Fruit fly (Drosophila melanogaster): Measurements from ENCODE around the gene CG9921.

The CG9921 gene

dm6 chrX:16332615-16333288, 648 bp downstream of the CG9921 start:
- TF ChIP-seq ttk (optimal IDR thresholded peaks at IDR 0.05) (no peak), insv (optimal IDR thresholded peaks at IDR 0.05) (no peak), h (optimal IDR thresholded peaks at IDR 0.05) (no peak), Myc (optimal IDR thresholded peaks at IDR 0.05) (no peak), Sin3A (optimal IDR thresholded peaks at IDR 0.05) (no peak), psq (optimal IDR thresholded peaks at IDR 0.05) (no peak)

DNA sequence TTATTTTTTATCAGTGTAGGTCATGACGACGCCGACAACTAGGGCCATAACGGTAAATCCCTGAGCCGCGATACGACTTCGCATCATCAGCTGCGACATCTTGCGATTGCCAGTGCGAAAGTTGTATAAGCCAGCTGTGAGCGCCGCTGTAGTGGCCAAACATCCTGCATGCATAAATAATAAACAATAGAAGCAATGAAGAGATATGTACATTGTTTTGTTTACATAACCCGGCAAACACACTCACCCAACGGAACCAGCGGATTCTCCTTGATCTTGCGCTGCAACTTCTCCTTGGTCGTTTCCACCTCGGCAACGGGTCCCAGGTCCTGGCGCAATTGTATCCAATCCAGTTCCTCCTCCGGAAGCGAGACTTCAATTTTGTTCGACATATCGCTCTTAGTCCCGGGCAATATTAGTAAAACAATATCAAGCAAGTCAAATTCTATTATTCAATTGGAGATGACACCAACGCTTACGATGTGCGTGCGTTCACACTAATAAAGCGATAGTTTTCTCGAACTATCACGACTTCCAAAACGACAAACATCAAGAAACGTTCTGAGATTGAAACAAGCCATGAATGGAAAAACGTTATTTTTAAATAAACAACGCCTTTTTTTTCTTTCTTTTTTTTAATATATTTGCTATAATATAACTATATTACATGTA, 1.7 kb downstream of the CG9921 start:
- no peak for TF ChIP-seq Myc (optimal IDR thresholded peaks at IDR 0.05)

dm6 chrX:16330659-16331058, 2.7 kb downstream of the CG9921 start, which contains the start of gene CG9919:
Gene CG9919, minus strand, starts transcription at chrX:16330759.
- TF ChIP-seq Sin3A (optimal IDR thresholded peaks at IDR 0.05) (no peak), psq (optimal IDR thresholded peaks at IDR 0.05) (no peak), insv (optimal IDR thresholded peaks at IDR 0.05) (no peak), Myc (optimal IDR thresholded peaks at IDR 0.05) (no peak), h (optimal IDR thresholded peaks at IDR 0.05) (no peak), ttk (optimal IDR thresholded peaks at IDR 0.05) (no peak)

- TF ChIP-seq insv (optimal IDR thresholded peaks at IDR 0.05), result no peak
These were observed 7.9 kb downstream of the CG9921 start, which contains the start of gene CalpC for dm6 chrX:16325472-16325871. Gene CalpC, plus strand, starts transcription at chrX:16325763.

DNA sequence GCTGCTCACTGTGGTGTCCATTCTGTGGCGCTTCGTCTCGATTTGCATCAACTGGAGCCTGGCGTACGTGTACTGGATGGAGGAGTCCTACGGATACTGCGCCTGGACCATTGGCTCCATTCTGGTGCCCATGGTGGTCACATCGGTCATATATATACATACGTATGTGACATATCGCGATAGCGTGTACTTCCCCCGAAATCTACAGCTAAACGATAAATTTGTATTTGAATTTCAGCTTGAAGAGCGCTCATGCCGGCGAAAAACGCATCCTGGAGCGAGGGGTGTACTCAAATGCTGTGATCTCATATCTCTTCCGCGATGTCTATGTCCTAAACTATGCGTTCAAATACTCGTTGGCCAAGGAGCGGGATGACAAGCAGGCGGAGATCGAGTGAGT, 9.9 kb downstream of the CG9921 start:
- TF ChIP-seq Sin3A (optimal IDR thresholded peaks at IDR 0.05), result no peak
- no peak for TF ChIP-seq psq (optimal IDR thresholded peaks at IDR 0.05)
- TF ChIP-seq Myc (optimal IDR thresholded peaks at IDR 0.05), result no peak
- TF ChIP-seq h (optimal IDR thresholded peaks at IDR 0.05), result no peak
- no peak for TF ChIP-seq insv (optimal IDR thresholded peaks at IDR 0.05)

dm6 chrX:16323063-16323462, 10.3 kb downstream of the CG9921 start, which contains the start of the genes CG9917 and CG32579:
Gene CG9917, minus strand, starts transcription at chrX:16323231.
Gene CG32579, plus strand, starts transcription at chrX:16323286.
- TF ChIP-seq ttk (optimal IDR thresholded peaks at IDR 0.05) (no peak), Myc (optimal IDR thresholded peaks at IDR 0.05) (no peak), Sin3A (optimal IDR thresholded peaks at IDR 0.05) (no peak), psq (optimal IDR thresholded peaks at IDR 0.05) (no peak), h (optimal IDR thresholded peaks at IDR 0.05) (no peak), insv (optimal IDR thresholded peaks at IDR 0.05) (no peak)

dm6 chrX:16321037-16321436, 12.4 kb downstream of the CG9921 start:
- no peak for TF ChIP-seq Sin3A (optimal IDR thresholded peaks at IDR 0.05)
- no peak for TF ChIP-seq psq (optimal IDR thresholded peaks at IDR 0.05)
- TF ChIP-seq h (optimal IDR thresholded peaks at IDR 0.05), result no peak
- TF ChIP-seq ttk (optimal IDR thresholded peaks at IDR 0.05), result no peak
- TF ChIP-seq Myc (optimal IDR thresholded peaks at IDR 0.05), result no peak
- TF ChIP-seq insv (optimal IDR thresholded peaks at IDR 0.05), result no peak

DNA sequence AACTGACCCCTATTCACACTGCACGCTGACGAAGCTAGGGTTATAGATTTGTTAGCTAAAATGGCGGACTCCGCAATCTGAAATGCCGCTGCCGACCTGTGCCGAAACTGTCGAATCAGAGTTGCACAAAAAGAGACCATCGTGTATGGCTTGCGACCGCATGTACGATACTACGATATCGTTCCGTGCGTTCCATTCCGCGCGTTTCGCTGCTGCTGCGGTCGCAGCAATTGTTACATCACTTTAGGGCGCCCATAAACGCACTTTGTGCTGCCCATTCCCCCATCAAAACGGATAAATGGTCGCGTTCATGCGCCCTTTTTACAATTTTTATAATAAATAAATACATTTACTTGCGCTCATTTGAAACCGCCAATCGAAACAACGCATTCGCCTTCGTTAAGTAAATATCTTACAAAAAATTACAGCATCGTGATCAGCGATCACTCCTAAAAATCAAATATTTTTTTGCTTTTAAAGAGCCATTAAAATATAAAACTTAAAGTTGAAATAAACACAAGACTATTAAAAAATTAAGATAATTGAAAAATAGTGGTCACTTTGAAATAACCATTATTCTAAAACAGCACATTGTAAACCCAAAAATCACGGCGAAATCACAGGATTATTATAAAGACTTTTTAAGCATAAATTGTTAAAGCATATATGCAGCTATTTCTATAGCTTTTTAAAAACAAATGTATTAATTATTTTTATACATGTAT, 13.0 kb downstream of the CG9921 start, which contains the start of gene Cyp1:
Gene Cyp1, minus strand, starts transcription at position 174 of the 725 bp plus-strand sequence.
- TF ChIP-seq psq (optimal IDR thresholded peaks at IDR 0.05) (no peak), Myc (optimal IDR thresholded peaks at IDR 0.05) (no peak), h (optimal IDR thresholded peaks at IDR 0.05) (no peak), Sin3A (optimal IDR thresholded peaks at IDR 0.05) (no peak), insv (optimal IDR thresholded peaks at IDR 0.05) (no peak), ttk (optimal IDR thresholded peaks at IDR 0.05) (no peak)

- TF ChIP-seq ttk (optimal IDR thresholded peaks at IDR 0.05) (no peak), insv (optimal IDR thresholded peaks at IDR 0.05) (no peak), h (optimal IDR thresholded peaks at IDR 0.05) (no peak), Sin3A (optimal IDR thresholded peaks at IDR 0.05) (no peak), Myc (optimal IDR thresholded peaks at IDR 0.05) (no peak), psq (optimal IDR thresholded peaks at IDR 0.05) (no peak)
These were observed 13.9 kb downstream of the CG9921 start for dm6 chrX:16319558-16319924.

dm6 chrX:16318858-16319557, 14.4 kb downstream of the CG9921 start:
- no peak for TF ChIP-seq Sin3A (optimal IDR thresholded peaks at IDR 0.05)
- TF ChIP-seq ttk (optimal IDR thresholded peaks at IDR 0.05), result no peak
- no peak for TF ChIP-seq h (optimal IDR thresholded peaks at IDR 0.05)
- TF ChIP-seq Myc (optimal IDR thresholded peaks at IDR 0.05), result no peak
- TF ChIP-seq insv (optimal IDR thresholded peaks at IDR 0.05), result no peak
- no peak for TF ChIP-seq psq (optimal IDR thresholded peaks at IDR 0.05)

dm6 chrX:16313078-16313875, 20.1 kb downstream of the CG9921 start, which contains the start of the genes CG9915 and SWIP:
Gene CG9915, minus strand, starts transcription at chrX:16313138.
Gene SWIP, plus strand, starts transcription at chrX:16313709.
- TF ChIP-seq Myc (optimal IDR thresholded peaks at IDR 0.05), result no peak
- TF ChIP-seq ttk (optimal IDR thresholded peaks at IDR 0.05), result no peak
- TF ChIP-seq psq (optimal IDR thresholded peaks at IDR 0.05), result no peak
- no peak for TF ChIP-seq insv (optimal IDR thresholded peaks at IDR 0.05)
- no peak for TF ChIP-seq h (optimal IDR thresholded peaks at IDR 0.05)
- TF ChIP-seq Sin3A (optimal IDR thresholded peaks at IDR 0.05), result no peak
